Fruit fly (Drosophila melanogaster) whole organism, embryonic: Measurements from ENCODE around the gene CG31988.

Experiments
- ATbp ChIP-seq: fragments of 200-800 bp; sonication (Bioruptor generic); optimal IDR thresholded peaks from 2 replicates; lab custom pipeline; 2017; ENCODE audit warnings: missing biosample characterization, mild to moderate bottlenecking, missing genetic modification characterization, missing genetic modification reagents
- B-H2 ChIP-seq: fragments of 200-800 bp; sonication (Bioruptor generic); optimal IDR thresholded peaks from 2 replicates; lab custom pipeline; 2018; ENCODE audit warnings: missing biosample characterization, mild to moderate bottlenecking, missing genetic modification characterization
- BtbVII ChIP-seq: fragments of 200-800 bp; sonication (Bioruptor generic); optimal IDR thresholded peaks from 3 replicates; lab custom pipeline; 2017; ENCODE audit warnings: missing biosample characterization, mild to moderate bottlenecking, missing genetic modification characterization
- CG12391 ChIP-seq: fragments of 200-800 bp; sonication (Bioruptor generic); optimal IDR thresholded peaks from 3 replicates; lab custom pipeline; 2018; ENCODE audit warnings: missing biosample characterization, mild to moderate bottlenecking, missing genetic modification characterization, moderate library complexity
- CG12769 ChIP-seq: fragments of 200-800 bp; sonication (Bioruptor generic); optimal IDR thresholded peaks from 2 replicates; lab custom pipeline; 2019; ENCODE audit warnings: missing biosample characterization, mild to moderate bottlenecking, missing genetic modification characterization, moderate library complexity
- CG12942 ChIP-seq: fragments of 200-800 bp; sonication (Bioruptor generic); optimal IDR thresholded peaks from 3 replicates; lab custom pipeline; 2016; ENCODE audit warnings: missing biosample characterization, missing genetic modification characterization
- CG14710 ChIP-seq: fragments of 200-800 bp; sonication (Bioruptor generic); optimal IDR thresholded peaks from 3 replicates; lab custom pipeline; 2019; ENCODE audit warnings: missing biosample characterization, mild to moderate bottlenecking, missing genetic modification characterization, moderate library complexity
- CG15696 ChIP-seq: fragments of 200-800 bp; sonication (Bioruptor generic); optimal IDR thresholded peaks from 2 replicates; lab custom pipeline; 2019; ENCODE audit warnings: missing biosample characterization, mild to moderate bottlenecking, missing genetic modification characterization, moderate library complexity
- CG16779 ChIP-seq: fragments of 200-800 bp; sonication (Bioruptor generic); IDR thresholded peaks from 2 replicates; pipeline ENCODE4 v1.3.6; 2022; ENCODE audit warnings: missing biosample characterization, missing genetic modification characterization
- CG17568 ChIP-seq: fragments of 200-800 bp; sonication (Bioruptor generic); optimal IDR thresholded peaks from 2 replicates; lab custom pipeline; 2018; ENCODE audit warnings: missing biosample characterization, mild to moderate bottlenecking, missing genetic modification characterization, moderate library complexity
- CG2120 ChIP-seq: fragments of 200-800 bp; sonication (Bioruptor generic); optimal IDR thresholded peaks from 3 replicates; lab custom pipeline; 2016; ENCODE audit warnings: missing biosample characterization, missing genetic modification characterization
- CG30431 ChIP-seq: fragments of 200-800 bp; sonication (Bioruptor generic); optimal IDR thresholded peaks from 2 replicates; lab custom pipeline; 2017; ENCODE audit warnings: missing biosample characterization, missing genetic modification characterization
- CG4282 ChIP-seq: fragments of 200-800 bp; sonication (Bioruptor generic); optimal IDR thresholded peaks from 2 replicates; lab custom pipeline; 2016; ENCODE audit warnings: missing biosample characterization, missing genetic modification characterization
- CG4360 ChIP-seq: fragments of 200-800 bp; sonication (Bioruptor generic); IDR thresholded peaks from 2 replicates; pipeline ENCODE4 v1.3.6; 2022; ENCODE audit warnings: missing biosample characterization, missing genetic modification characterization
- CG6765 ChIP-seq: fragments of 200-800 bp; sonication (Bioruptor generic); optimal IDR thresholded peaks from 3 replicates; lab custom pipeline; 2017; ENCODE audit warnings: missing biosample characterization, mild to moderate bottlenecking, missing genetic modification characterization
- CG8281 ChIP-seq: fragments of 200-800 bp; sonication (Bioruptor generic); optimal IDR thresholded peaks from 2 replicates; lab custom pipeline; 2018; ENCODE audit warnings: missing biosample characterization, mild to moderate bottlenecking, missing genetic modification characterization, moderate library complexity
- CG9797 ChIP-seq: fragments of 200-800 bp; sonication (Bioruptor generic); optimal IDR thresholded peaks from 3 replicates; lab custom pipeline; 2018; ENCODE audit warnings: missing biosample characterization, mild to moderate bottlenecking, missing genetic modification characterization
- CG9817 ChIP-seq: fragments of 200-800 bp; sonication (Bioruptor generic); optimal IDR thresholded peaks from 2 replicates; lab custom pipeline; 2018; ENCODE audit warnings: missing biosample characterization, mild to moderate bottlenecking, missing genetic modification characterization, moderate library complexity
- D19A ChIP-seq: fragments of 200-800 bp; optimal IDR thresholded peaks from 3 replicates; lab custom pipeline; 2019; ENCODE audit warnings: missing biosample characterization, mild to moderate bottlenecking, missing genetic modification characterization, moderate library complexity
- Dll ChIP-seq: fragments of 200-800 bp; sonication (Bioruptor generic); IDR thresholded peaks from 4 replicates; pipeline ENCODE4 v1.3.6; 2022; ENCODE audit warnings: missing biosample characterization, missing genetic modification characterization; ENCODE audit not compliant: partially characterized antibody
- E2f1 ChIP-seq: fragments of 200-800 bp; sonication (Bioruptor generic); IDR thresholded peaks from 2 replicates; pipeline ENCODE4 v1.3.6; 2022; ENCODE audit warnings: missing biosample characterization, missing genetic modification characterization
- HLH3B ChIP-seq: fragments of 200-800 bp; sonication (Bioruptor generic); IDR thresholded peaks from 2 replicates; pipeline ENCODE4 v1.3.6; 2022; ENCODE audit warnings: missing biosample characterization, missing genetic modification characterization
- Hmr ChIP-seq: fragments of 200-800 bp; sonication (Bioruptor generic); optimal IDR thresholded peaks from 3 replicates; lab custom pipeline; 2017; ENCODE audit warnings: mild to moderate bottlenecking, missing biosample characterization, missing genetic modification reagents, missing genetic modification characterization
- NK7.1 ChIP-seq: fragments of 200-800 bp; sonication (Bioruptor generic); optimal IDR thresholded peaks from 3 replicates; lab custom pipeline; 2016; ENCODE audit warnings: missing biosample characterization, missing genetic modification characterization
- Neu2 ChIP-seq: fragments of 200-800 bp; sonication (Bioruptor generic); optimal IDR thresholded peaks from 3 replicates; lab custom pipeline; 2016; ENCODE audit warnings: missing biosample characterization, missing genetic modification characterization, borderline replicate concordance
- Rx ChIP-seq: fragments of 200-800 bp; sonication (Bioruptor generic); IDR thresholded peaks from 2 replicates; pipeline ENCODE4 v1.3.6; 2022; ENCODE audit warnings: missing biosample characterization, missing genetic modification characterization
- Ssrp ChIP-seq: fragments of 200-800 bp; sonication (Bioruptor generic); optimal IDR thresholded peaks from 2 replicates; lab custom pipeline; 2018; ENCODE audit warnings: missing biosample characterization, mild to moderate bottlenecking, missing genetic modification characterization, moderate library complexity
- amos ChIP-seq: fragments of 200-800 bp; sonication (Bioruptor generic); IDR thresholded peaks from 2 replicates; pipeline ENCODE4 v1.3.6; 2022; ENCODE audit warnings: missing biosample characterization, missing genetic modification characterization; ENCODE audit not compliant: partially characterized antibody
- br ChIP-seq: fragments of >200 bp; optimal IDR thresholded peaks from 2 replicates; lab custom pipeline; 2017
- chn ChIP-seq: fragments of 200-800 bp; sonication (Bioruptor generic); optimal IDR thresholded peaks from 2 replicates; lab custom pipeline; 2016; ENCODE audit warnings: missing biosample characterization, missing genetic modification characterization
- dmrt11E ChIP-seq: fragments of 200-800 bp; sonication (Bioruptor generic); optimal IDR thresholded peaks from 3 replicates; lab custom pipeline; 2018; ENCODE audit warnings: missing biosample characterization, mild to moderate bottlenecking, missing genetic modification characterization, moderate library complexity
- ewg ChIP-seq: fragments of 200-800 bp; sonication (Bioruptor generic); optimal IDR thresholded peaks from 3 replicates; lab custom pipeline; 2017; ENCODE audit warnings: mild to moderate bottlenecking, missing biosample characterization, missing genetic modification reagents, missing genetic modification characterization
- gem ChIP-seq: fragments of 200-800 bp; sonication (Bioruptor generic); optimal IDR thresholded peaks from 2 replicates; lab custom pipeline; 2019; ENCODE audit warnings: missing biosample characterization, mild to moderate bottlenecking, missing genetic modification characterization, moderate library complexity
- klu ChIP-seq: fragments of 200-800 bp; sonication (Bioruptor generic); IDR thresholded peaks from 2 replicates; pipeline ENCODE4 v1.3.6; 2022; ENCODE audit warnings: missing biosample characterization, missing genetic modification characterization
- lab ChIP-seq: fragments of 200-800 bp; sonication (Bioruptor generic); optimal IDR thresholded peaks from 3 replicates; lab custom pipeline; 2017; ENCODE audit warnings: missing biosample characterization, missing genetic modification characterization, mild to moderate bottlenecking, moderate library complexity, missing genetic modification reagents
- lilli ChIP-seq: fragments of 200-800 bp; sonication (Bioruptor generic); optimal IDR thresholded peaks from 3 replicates; lab custom pipeline; 2016; ENCODE audit warnings: missing biosample characterization, missing genetic modification characterization
- lola ChIP-seq, 3 experiments: fragments of >200 bp in 2 of 3; fragments of 200-800 bp in 1 of 3; sonication (Bioruptor generic) in 1 of 3; optimal IDR thresholded peaks; 2 replicates each; lab custom pipeline; 2017 to 2019; ENCODE audit warnings: missing biosample characterization in 3 of 3, missing genetic modification characterization in 3 of 3, mild to moderate bottlenecking in 1 of 3, moderate library complexity in 1 of 3
- nerfin-1 ChIP-seq: fragments of 200-800 bp; sonication (Bioruptor generic); optimal IDR thresholded peaks from 3 replicates; lab custom pipeline; 2019; ENCODE audit warnings: missing biosample characterization, mild to moderate bottlenecking, missing genetic modification characterization, moderate library complexity
- odd ChIP-seq: fragments of 200-800 bp; sonication (Bioruptor generic); optimal IDR thresholded peaks from 2 replicates; lab custom pipeline; 2017; ENCODE audit warnings: missing biosample characterization, mild to moderate bottlenecking, missing genetic modification characterization
- pb ChIP-seq: fragments of 200-800 bp; sonication (Bioruptor generic); optimal IDR thresholded peaks from 3 replicates; lab custom pipeline; 2016; ENCODE audit warnings: missing biosample characterization, missing genetic modification characterization
- pnt ChIP-seq: fragments of 200-800 bp; sonication (Bioruptor generic); optimal IDR thresholded peaks from 3 replicates; lab custom pipeline; 2016; ENCODE audit warnings: missing biosample characterization, missing genetic modification characterization
- tll ChIP-seq, 2 experiments: fragments of 200-800 bp in 1 of 2; fragments of >200 bp in 1 of 2; sonication (Bioruptor generic) in 1 of 2; optimal IDR thresholded peaks; 2 replicates each; lab custom pipeline; 2017 to 2019; ENCODE audit warnings: missing biosample characterization in 2 of 2, missing genetic modification characterization in 2 of 2, mild to moderate bottlenecking in 1 of 2, moderate library complexity in 1 of 2

The CG31988 gene

dm6 chr2L:21214961-21215362 is 12.4 kb upstream of the CG31988 start (continued):
- peak; percentile 8 for TF ChIP-seq CG9817 (tag; lab: Kevin White, UChicago)
- TF ChIP-seq ewg, result peak; percentile 54
- peak; percentile 81 for TF ChIP-seq lilli (GFP tag; lab: Kevin White, UChicago)
- TF ChIP-seq CG12942, result peak; percentile 5
- TF ChIP-seq ATbp (GFP tag; lab: Kevin White, UChicago), result peak; percentile 13
- 0 out of 2 replicates have a peak, but pooled peaks have one; percentile 26 for TF ChIP-seq CG16779 (GFP tag; lab: Robert Waterston, UW)
- TF ChIP-seq D19A (tag; lab: Kevin White, UChicago), result peak; percentile 29
- peak; percentile 24 for TF ChIP-seq CG4282
- no peak for TF ChIP-seq BtbVII (GFP tag; lab: Kevin White, UChicago)
- no peak for TF ChIP-seq br (lab: Kevin White, UChicago)
- peak; percentile 22 for TF ChIP-seq pnt
- peak; percentile 63 for TF ChIP-seq lab (GFP tag; lab: Kevin White, UChicago)
- TF ChIP-seq Hmr (GFP tag; lab: Kevin White, UChicago), result peak; percentile 20
- TF ChIP-seq B-H2 (GFP tag; lab: Kevin White, UChicago), result peak; percentile 22
- TF ChIP-seq pb (GFP tag; lab: Kevin White, UChicago), result peak; percentile 3
- no peak for TF ChIP-seq tll (GFP tag; optimal IDR thresholded peaks at IDR 0.05; lab: Kevin White, UChicago)
- peak in 1 of 3 experiments; percentile 3 for TF ChIP-seq lola (GFP tag; optimal IDR thresholded peaks at IDR 0.05; lab: Kevin White, UChicago)
- peak; percentile 27 for TF ChIP-seq nerfin-1 (tag; lab: Kevin White, UChicago)
- no peak for TF ChIP-seq CG9797 (GFP tag; lab: Kevin White, UChicago)
- TF ChIP-seq HLH3B (GFP tag; lab: Robert Waterston, UW), result no peak; the same call in 1 of the 2 replicates
- TF ChIP-seq E2f1, result 0 out of 2 replicates have a peak, but pooled peaks have one; percentile 26
- no peak for TF ChIP-seq gem
- peak; percentile 19 for TF ChIP-seq dmrt11E (tag; lab: Kevin White, UChicago)
- TF ChIP-seq CG6765 (GFP tag; lab: Kevin White, UChicago), result no peak
- TF ChIP-seq klu (GFP tag; lab: Robert Waterston, UW), result no peak
- TF ChIP-seq Ssrp (tag; lab: Kevin White, UChicago), result no peak
- TF ChIP-seq CG12391 (tag; lab: Kevin White, UChicago), result no peak
- TF ChIP-seq odd (GFP tag; lab: Kevin White, UChicago), result no peak
- no peak for TF ChIP-seq CG8281 (tag; lab: Kevin White, UChicago)
- TF ChIP-seq Rx (GFP tag; lab: Robert Waterston, UW), result no peak
- TF ChIP-seq Dll (GFP tag; lab: Robert Waterston, UW), result no peak
- TF ChIP-seq CG4360 (GFP tag; lab: Robert Waterston, UW), result no peak
- TF ChIP-seq CG14710 (tag; lab: Kevin White, UChicago), result peak; percentile 21
- peak; percentile 53; the same call in 1 of the 2 replicates for TF ChIP-seq amos
- peak; percentile 52 for TF ChIP-seq CG12769 (tag; lab: Kevin White, UChicago)
- TF ChIP-seq chn (GFP tag; lab: Kevin White, UChicago), result peak; percentile 41
- no peak for TF ChIP-seq CG17568 (GFP tag; lab: Kevin White, UChicago)
- TF ChIP-seq CG30431 (GFP tag; lab: Kevin White, UChicago), result no peak
- peak; percentile 62 for TF ChIP-seq CG15696
- peak; percentile 2 for TF ChIP-seq Neu2
- peak; percentile 62 for TF ChIP-seq CG2120 (GFP tag; lab: Kevin White, UChicago)
- no peak for TF ChIP-seq NK7.1 (GFP tag; lab: Kevin White, UChicago)
- TF ChIP-seq, all 482 proteins: peak for 195
